Fruit fly (Drosophila melanogaster): ENCODE data around the gene sn.

Gene sn

dm6 chrX:7975516-7976257, 11.9 kb downstream of the sn start (continued):
- 0 out of 2 replicates have a peak, but pooled peaks have one; percentile 11 for TF ChIP-seq onecut (GFP tag; IDR thresholded peaks at IDR 0.05)
- no peak for TF ChIP-seq caup (GFP tag; optimal IDR thresholded peaks at IDR 0.05; ENCODE audit: severe bottlenecking)
- TF ChIP-seq lola (GFP tag; optimal IDR thresholded peaks at IDR 0.05) = peak in 1 of 3 experiments; percentile 14
- no peak for TF ChIP-seq C15 (GFP tag; IDR thresholded peaks at IDR 0.05)
- no peak for TF ChIP-seq CG11696 (GFP tag; IDR thresholded peaks at IDR 0.05)
- TF ChIP-seq Ssrp (tag; optimal IDR thresholded peaks at IDR 0.05) = peak; percentile 39
- peak; percentile 95 for TF ChIP-seq crol (GFP tag; IDR thresholded peaks at IDR 0.05)
- TF ChIP-seq cato (GFP tag; optimal IDR thresholded peaks at IDR 0.05; ENCODE audit: borderline replicate concordance) = no peak
- no peak for TF ChIP-seq danr (GFP tag; IDR thresholded peaks at IDR 0.05)
- TF ChIP-seq nom (GFP tag; optimal IDR thresholded peaks at IDR 0.05) = no peak
- no peak for TF ChIP-seq pros (GFP tag; optimal IDR thresholded peaks at IDR 0.05)
- TF ChIP-seq CG6689 (GFP tag; IDR thresholded peaks at IDR 0.05) = no peak
- 0 out of 2 replicates have a peak, but pooled peaks have one; percentile 4 for TF ChIP-seq CG1024 (GFP tag; IDR thresholded peaks at IDR 0.05)
- TF ChIP-seq CG1792 (GFP tag; optimal IDR thresholded peaks at IDR 0.05) = no peak
- no peak for TF ChIP-seq CG6765 (GFP tag; optimal IDR thresholded peaks at IDR 0.05)
- TF ChIP-seq zen2 (GFP tag; IDR thresholded peaks at IDR 0.05; ENCODE audit: partially characterized antibody) = no peak
- no peak for TF ChIP-seq D (optimal IDR thresholded peaks at IDR 0.05)
- TF ChIP-seq D (GFP tag; optimal IDR thresholded peaks at IDR 0.05) = peak; percentile 4
- TF ChIP-seq pnt (GFP tag; optimal IDR thresholded peaks at IDR 0.05) = no peak
- TF ChIP-seq sens (GFP tag) = peak; percentile 91
- no peak for TF ChIP-seq Awh (GFP tag; IDR thresholded peaks at IDR 0.05)
- TF ChIP-seq stwl (tag; optimal IDR thresholded peaks at IDR 0.05) = no peak
- TF ChIP-seq az2 (GFP tag; optimal IDR thresholded peaks at IDR 0.05) = peak; percentile 38
- TF ChIP-seq Ravus (GFP tag; IDR thresholded peaks at IDR 0.05) = no peak
- no peak for TF ChIP-seq sob (GFP tag; IDR thresholded peaks at IDR 0.05)
- TF ChIP-seq CG18011 (GFP tag; optimal IDR thresholded peaks at IDR 0.05) = no peak
- no peak for TF ChIP-seq HLH4C (GFP tag; IDR thresholded peaks at IDR 0.05; ENCODE audit: partially characterized antibody)
- TF ChIP-seq chinmo (GFP tag; IDR thresholded peaks at IDR 0.05; ENCODE audit: partially characterized antibody) = no peak
- TF ChIP-seq CG17328 (GFP tag; IDR thresholded peaks at IDR 0.05) = peak; percentile 43; the same call in 1 of the 2 replicates
- TF ChIP-seq Atf-2 (GFP tag; optimal IDR thresholded peaks at IDR 0.05) = no peak
- TF ChIP-seq CG6683 (GFP tag; optimal IDR thresholded peaks at IDR 0.05) = no peak
- TF ChIP-seq dmrt99B (tag; optimal IDR thresholded peaks at IDR 0.05) = peak; percentile 56
- no peak for TF ChIP-seq gsb (GFP tag; IDR thresholded peaks at IDR 0.05)
- peak; percentile 33 for TF ChIP-seq CG2678 (tag; optimal IDR thresholded peaks at IDR 0.05)
- no peak for TF ChIP-seq CG9817 (tag; optimal IDR thresholded peaks at IDR 0.05)
- no peak for TF ChIP-seq vnd (GFP tag; IDR thresholded peaks at IDR 0.05; ENCODE audit: partially characterized antibody)
- TF ChIP-seq unpg (GFP tag; optimal IDR thresholded peaks at IDR 0.05) = peak; percentile 61
- no peak for TF ChIP-seq CG16815 (GFP tag; optimal IDR thresholded peaks at IDR 0.05)
- no peak for TF ChIP-seq Myb (GFP tag; optimal IDR thresholded peaks at IDR 0.05)
- TF ChIP-seq run (tag; optimal IDR thresholded peaks at IDR 0.05) = no peak
- no peak for TF ChIP-seq zen (tag; optimal IDR thresholded peaks at IDR 0.05)
- TF ChIP-seq YL-1 (GFP tag; optimal IDR thresholded peaks at IDR 0.05) = no peak
- TF ChIP-seq bbx (GFP tag; IDR thresholded peaks at IDR 0.05; ENCODE audit: partially characterized antibody) = no peak
- no peak for TF ChIP-seq CG6854 (GFP tag; optimal IDR thresholded peaks at IDR 0.05)
- peak; percentile 8 for TF ChIP-seq CG8924 (tag; optimal IDR thresholded peaks at IDR 0.05)
- TF ChIP-seq Oaz (GFP tag; IDR thresholded peaks at IDR 0.05) = no peak
- no peak for TF ChIP-seq salm (tag; optimal IDR thresholded peaks at IDR 0.05)
- 0 out of 3 replicates have a peak, but pooled peaks have one; percentile 33 for TF ChIP-seq CG17361 (GFP tag; IDR thresholded peaks at IDR 0.05)
- peak; percentile 48 for TF ChIP-seq CG17359 (tag; optimal IDR thresholded peaks at IDR 0.05)

All from whole organism, embryonic.